Fruit fly (Drosophila melanogaster) S2 (cell line): ENCODE measurements around the gene lobo.

ENCODE experiments used
- CG8478 ChIP-seq: fragments of >200 bp; optimal IDR thresholded peaks from 2 replicates; lab custom pipeline; 2018
- CTCF ChIP-seq, 2 experiments: fragments of >200 bp; optimal IDR thresholded peaks; 2 replicates each; lab custom pipeline; 2018

The lobo gene

DNA sequence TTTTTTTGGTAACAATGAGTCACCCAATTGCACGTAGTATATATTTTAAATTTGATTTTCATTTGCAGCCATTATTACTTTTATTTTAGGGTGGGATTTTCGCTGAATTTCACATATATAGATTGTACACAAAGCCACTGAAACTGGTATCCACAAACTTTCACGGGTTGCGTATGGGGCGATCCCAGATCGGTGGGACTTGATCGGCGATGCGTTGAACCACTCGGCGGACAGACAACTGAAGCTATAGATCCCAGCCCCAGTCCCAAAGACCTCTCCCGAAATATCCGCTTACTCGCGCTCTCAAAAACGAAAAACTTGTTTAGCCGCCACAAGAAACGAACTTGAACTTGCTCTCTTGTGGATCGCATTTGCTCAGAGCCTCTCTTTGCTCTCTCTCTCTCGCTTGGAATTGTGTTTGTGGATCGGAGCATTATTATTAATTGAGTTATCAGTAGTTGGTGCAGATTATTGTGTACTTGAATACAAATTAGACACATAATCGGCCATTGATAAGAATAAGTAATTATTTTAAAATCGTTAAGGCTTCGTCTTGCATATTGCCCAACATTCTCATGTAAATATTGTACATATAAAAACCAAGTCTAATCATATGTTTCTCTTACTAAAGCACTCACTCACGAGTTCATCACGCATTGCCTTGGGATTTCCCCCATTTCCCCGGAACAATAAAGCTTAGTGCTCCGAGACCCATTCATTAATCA lies 14.6 kb upstream of the lobo start, which contains the start of gene Cad96Ca:
TSS of gene Cad96Ca (minus strand) at position 242 of the 725 bp plus-strand sequence.
- TF ChIP-seq CG8478 (lab: Kevin White, UChicago) (no peak), CTCF (optimal IDR thresholded peaks at IDR 0.05; lab: Kevin White, UChicago) (no peak)

DNA sequence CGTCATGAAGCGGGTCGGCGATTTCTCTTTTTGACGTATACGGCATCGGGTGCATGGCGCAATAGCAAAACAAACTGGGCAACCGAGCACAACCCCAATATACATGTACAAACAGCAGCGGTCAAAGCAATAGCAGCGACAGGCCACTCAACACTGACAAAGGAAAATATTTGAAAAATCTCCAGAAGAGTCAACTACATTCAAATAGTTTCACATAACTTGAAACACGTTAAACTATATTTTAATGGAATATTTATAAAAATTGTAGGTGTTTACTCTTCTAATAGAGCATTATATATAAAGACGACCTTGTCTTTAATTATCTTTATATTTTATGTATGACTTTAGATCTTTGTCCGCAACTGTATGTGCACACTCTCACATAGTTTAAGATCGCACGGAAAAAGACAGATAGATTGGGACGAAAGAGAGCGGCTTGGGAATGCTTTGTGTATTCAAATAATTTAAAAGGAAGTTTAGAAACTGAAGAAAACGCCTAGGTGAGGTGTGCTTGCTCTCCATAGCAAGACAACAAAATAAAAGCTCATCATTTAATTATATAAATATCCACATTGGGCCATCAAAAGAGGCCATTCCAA lies 13.9 kb upstream of the lobo start:
- TF ChIP-seq CTCF (optimal IDR thresholded peaks at IDR 0.05; lab: Kevin White, UChicago) = no peak

DNA sequence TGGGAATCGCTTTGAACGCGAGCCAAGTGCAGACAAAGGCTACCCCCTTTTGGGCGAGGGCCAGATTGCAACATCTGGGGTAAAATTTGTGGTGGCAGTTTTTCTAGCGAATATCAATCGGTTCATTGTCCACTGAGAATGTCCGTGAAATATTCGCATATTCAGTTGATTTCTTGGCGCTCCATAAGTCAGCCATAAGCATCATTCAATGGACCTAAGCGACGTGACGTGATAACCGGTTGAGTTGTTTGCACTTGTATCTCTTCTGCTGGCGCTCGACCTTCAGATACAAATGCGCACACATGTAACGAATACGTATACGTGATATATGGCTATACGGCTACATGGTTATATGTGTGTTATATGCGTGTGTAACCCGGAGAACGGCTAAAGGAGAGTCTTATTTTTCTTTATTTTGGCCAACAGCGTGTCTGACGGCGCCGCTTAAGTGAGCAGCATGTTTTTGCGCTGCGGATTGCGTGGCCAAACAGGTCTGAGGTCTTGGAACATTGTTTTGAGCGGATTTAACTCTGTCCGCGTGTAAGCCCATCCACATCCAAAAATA lies 11.9 kb upstream of the lobo start:
- TF ChIP-seq CTCF (optimal IDR thresholded peaks at IDR 0.05; lab: Kevin White, UChicago) (no peak), CG8478 (lab: Kevin White, UChicago) (no peak)

DNA sequence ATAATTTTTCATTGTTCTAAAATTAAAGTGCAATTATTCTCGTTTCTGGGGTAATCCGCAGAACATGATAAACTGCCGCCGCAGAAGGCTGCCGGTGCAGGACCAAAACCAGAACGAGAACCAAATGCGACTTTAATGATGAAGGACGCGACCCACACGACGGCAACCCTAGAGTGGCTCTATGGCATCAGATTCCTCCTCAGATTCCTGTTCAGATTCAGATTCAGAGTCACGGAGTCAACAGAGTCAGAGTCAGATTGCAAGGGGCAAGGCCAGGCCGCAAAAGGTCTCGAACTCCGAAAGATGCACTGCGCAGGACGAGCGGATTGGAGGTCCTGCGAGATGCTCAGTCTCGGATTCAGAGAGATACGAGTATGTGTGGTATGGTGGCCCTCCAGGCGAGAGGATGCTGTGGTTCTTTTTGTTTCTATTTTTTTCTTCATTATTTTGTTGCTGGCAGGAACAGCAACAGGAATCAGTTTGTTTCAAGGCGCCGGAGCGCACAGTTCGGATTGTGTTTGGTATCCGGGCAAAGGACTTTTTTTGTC lies 5.8 kb upstream of the lobo start, which contains the start of gene CG13654:
TSS of gene CG13654 (plus strand) at position 498 of the 548 bp plus-strand sequence.
- TF ChIP-seq CTCF (optimal IDR thresholded peaks at IDR 0.05; lab: Kevin White, UChicago) (no peak), CG8478 (lab: Kevin White, UChicago) (no peak)

DNA sequence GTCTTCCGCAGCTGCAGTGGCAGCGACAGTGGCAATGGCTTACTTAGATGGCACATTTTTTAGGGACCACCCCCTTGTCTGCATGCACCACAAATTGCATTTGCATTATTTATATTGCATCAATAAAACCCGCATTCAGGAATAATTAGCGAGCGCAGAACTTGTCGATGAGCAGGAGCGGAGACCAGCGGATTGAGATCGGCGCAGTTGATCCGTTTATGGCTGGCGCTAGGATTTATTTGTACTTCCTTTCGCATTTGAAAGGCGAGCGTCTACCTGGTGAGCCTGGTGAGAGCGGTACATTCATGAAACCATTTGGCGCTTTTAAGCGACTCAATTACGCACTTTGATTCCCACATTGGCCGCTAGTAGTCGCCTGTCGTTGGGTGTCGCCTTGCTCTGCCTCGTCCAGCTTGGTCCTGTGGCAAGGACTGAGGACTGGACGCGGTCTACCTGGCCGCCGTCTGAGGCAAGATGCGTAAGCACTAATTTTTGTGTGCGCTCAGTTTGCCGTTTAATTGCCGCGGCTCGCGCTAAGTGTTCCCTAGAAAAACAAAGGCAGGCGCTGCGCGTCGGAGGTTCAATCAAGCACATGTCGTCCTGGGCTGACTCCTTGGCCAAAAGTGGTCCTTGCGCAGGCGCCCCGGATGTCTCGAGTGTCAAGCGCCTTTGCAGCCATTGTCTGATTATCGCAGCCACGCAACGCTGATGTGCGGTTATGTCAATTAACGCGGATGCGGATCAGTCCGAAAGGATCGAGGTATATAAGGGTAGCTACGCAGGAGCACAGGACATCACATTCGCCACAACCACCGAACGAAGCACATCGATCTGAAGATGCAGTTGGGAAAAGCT lies 1.4 kb upstream of the lobo start, which contains the start of gene CG13653:
TSS of gene CG13653 (plus strand) at position 805 of the 855 bp plus-strand sequence.
- TF ChIP-seq CTCF (optimal IDR thresholded peaks at IDR 0.05; lab: Kevin White, UChicago) = peak in 1 of 2 experiments; percentile 13
- no peak for TF ChIP-seq CG8478 (lab: Kevin White, UChicago)

dm6 chr3R:25188990-25189389 lies 4.6 kb downstream of the lobo start:
- TF ChIP-seq CTCF (optimal IDR thresholded peaks at IDR 0.05; lab: Kevin White, UChicago) = no peak
- TF ChIP-seq CG8478 (lab: Kevin White, UChicago) = no peak

- no peak for TF ChIP-seq CTCF (optimal IDR thresholded peaks at IDR 0.05; lab: Kevin White, UChicago)
- TF ChIP-seq CG8478 (lab: Kevin White, UChicago) = no peak
Measured at dm6 chr3R:25184540-25184939, 9.0 kb downstream of the lobo start.

DNA sequence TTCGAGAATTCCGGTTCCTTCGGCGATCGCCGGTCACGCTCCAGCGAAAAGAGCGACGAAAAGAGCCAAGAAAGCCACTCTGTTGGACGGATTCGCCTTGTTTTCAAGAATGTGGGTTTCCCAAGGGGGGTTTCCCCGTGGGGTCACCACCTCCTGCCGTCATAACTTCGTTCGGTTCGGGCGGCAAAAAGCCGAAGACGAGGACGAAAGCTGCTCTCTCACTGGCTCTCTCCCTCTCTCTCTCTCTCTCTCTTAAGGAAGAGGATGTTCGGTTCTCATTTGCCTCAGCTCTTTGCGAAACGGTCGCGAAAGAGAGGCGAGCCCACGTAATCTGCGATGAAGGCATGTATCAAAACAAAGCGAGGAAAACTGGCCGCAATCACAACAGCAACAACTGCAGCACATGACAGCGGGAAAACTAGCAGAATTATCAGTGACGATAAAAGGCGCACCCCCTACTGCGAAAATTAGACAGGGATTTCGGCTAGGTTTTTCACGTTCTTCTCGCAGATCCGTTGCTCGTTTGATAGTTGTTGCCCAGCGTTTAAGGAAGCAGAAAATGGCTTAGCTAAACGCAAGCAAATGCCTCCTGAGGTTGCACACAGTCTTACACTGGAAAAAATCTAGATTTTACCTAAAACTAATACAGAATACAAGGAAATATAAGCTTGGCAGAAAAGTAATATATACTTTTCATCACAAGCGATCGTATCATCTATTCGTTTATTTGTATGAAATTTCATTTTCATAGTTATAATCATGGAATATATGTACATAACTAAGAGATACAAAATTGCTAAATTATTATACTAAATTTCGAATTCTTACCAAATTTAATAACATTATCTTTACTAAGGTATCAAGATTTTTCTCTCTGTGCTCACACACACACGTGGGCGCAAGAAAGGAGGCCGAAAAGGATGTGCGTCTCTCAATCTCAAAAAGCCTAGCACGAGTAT lies 9.8 kb downstream of the lobo start, which contains the start of gene dan:
TSS of gene dan (plus strand) at position 900 of the 959 bp plus-strand sequence.
- TF ChIP-seq CG8478 (lab: Kevin White, UChicago) = no peak
- no peak for TF ChIP-seq CTCF (optimal IDR thresholded peaks at IDR 0.05; lab: Kevin White, UChicago)

DNA sequence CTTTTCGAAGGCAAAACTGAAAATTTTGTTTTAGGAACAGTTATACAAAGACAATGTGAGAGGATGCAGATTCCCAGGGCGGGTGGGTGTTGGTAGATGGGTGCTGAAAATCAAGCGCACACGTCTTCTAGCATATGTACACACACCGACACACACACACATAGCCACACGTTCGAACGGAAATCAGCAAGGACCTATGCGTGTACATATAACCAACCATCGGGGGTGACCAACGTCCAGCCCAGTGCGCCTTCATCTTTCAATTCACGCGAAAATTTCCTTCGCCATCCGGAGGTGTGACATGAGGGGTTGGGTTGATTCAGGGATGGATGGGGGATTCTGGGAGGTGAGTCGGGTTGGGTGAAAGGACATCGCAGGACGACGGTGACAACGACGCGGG lies 12.2 kb downstream of the lobo start:
- no peak for TF ChIP-seq CTCF (optimal IDR thresholded peaks at IDR 0.05; lab: Kevin White, UChicago)
- no peak for TF ChIP-seq CG8478 (lab: Kevin White, UChicago)

- TF ChIP-seq CG8478 (lab: Kevin White, UChicago) (no peak), CTCF (optimal IDR thresholded peaks at IDR 0.05; lab: Kevin White, UChicago) (no peak)
Measured at dm6 chr3R:25178521-25178920, 15.1 kb downstream of the lobo start.

dm6 chr3R:25177429-25177828 lies 16.1 kb downstream of the lobo start:
- TF ChIP-seq CTCF (optimal IDR thresholded peaks at IDR 0.05; lab: Kevin White, UChicago) = no peak

DNA sequence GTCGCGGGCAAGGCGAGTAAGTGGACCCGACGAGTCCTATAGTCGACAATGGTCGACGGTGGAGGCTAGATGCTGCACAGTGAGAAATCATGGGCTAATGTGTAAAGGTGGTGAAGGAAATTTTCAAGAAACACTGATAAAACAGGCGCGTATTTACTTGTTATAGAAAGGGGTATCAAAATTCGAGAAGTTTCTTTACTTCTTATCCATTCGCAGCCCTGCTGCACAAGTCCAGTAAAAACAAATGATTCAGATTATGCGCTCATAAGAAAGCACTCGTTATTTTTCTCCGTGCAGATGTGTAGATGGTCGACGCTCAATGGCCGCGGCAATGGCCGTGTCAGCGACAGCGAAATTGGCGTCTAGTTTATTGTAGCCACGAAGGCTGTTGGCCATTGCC lies 17.1 kb downstream of the lobo start:
- no peak for TF ChIP-seq CTCF (optimal IDR thresholded peaks at IDR 0.05; lab: Kevin White, UChicago)
- TF ChIP-seq CG8478 (lab: Kevin White, UChicago) = no peak

dm6 chr3R:25174244-25174643 lies 19.3 kb downstream of the lobo start:
- no peak for TF ChIP-seq CG8478 (lab: Kevin White, UChicago)
- no peak for TF ChIP-seq CTCF (optimal IDR thresholded peaks at IDR 0.05; lab: Kevin White, UChicago)
